Fruit fly (Drosophila melanogaster): ENCODE data around the gene Uch-L5.

Gene Uch-L5

dm6 chr3L:9462247-9462769 is 14.5 kb downstream of the Uch-L5 start (continued):
- no peak for TF ChIP-seq dimm (GFP tag; IDR thresholded peaks at IDR 0.05)
- no peak for TF ChIP-seq br (optimal IDR thresholded peaks at IDR 0.05)
- 0 out of 2 replicates have a peak, but pooled peaks have one; percentile 34 for TF ChIP-seq ham (GFP tag; IDR thresholded peaks at IDR 0.05)
- no peak for TF ChIP-seq grn (GFP tag; optimal IDR thresholded peaks at IDR 0.05)
- TF ChIP-seq ara (GFP tag; IDR thresholded peaks at IDR 0.05): peak; percentile 58; the same call in 1 of the 2 replicates
- TF ChIP-seq stc (GFP tag; IDR thresholded peaks at IDR 0.05): peak; percentile 82
- TF ChIP-seq maf-S (GFP tag; optimal IDR thresholded peaks at IDR 0.05): peak; percentile 84
- TF ChIP-seq C15 (GFP tag; IDR thresholded peaks at IDR 0.05): no peak
- peak; percentile 82 for TF ChIP-seq cwo (GFP tag; optimal IDR thresholded peaks at IDR 0.05)
- TF ChIP-seq HLH3B (GFP tag; IDR thresholded peaks at IDR 0.05): peak; percentile 73
- TF ChIP-seq zf30C (GFP tag; optimal IDR thresholded peaks at IDR 0.05): no peak
- peak; percentile 78 for TF ChIP-seq Side (GFP tag; optimal IDR thresholded peaks at IDR 0.05)
- TF ChIP-seq CG8089 (GFP tag; optimal IDR thresholded peaks at IDR 0.05): peak; percentile 29
- TF ChIP-seq vvl (GFP tag; IDR thresholded peaks at IDR 0.05): peak; percentile 91
- peak; percentile 65; the same call in 1 of the 3 replicates for TF ChIP-seq Mrtf (GFP tag; IDR thresholded peaks at IDR 0.05)
- TF ChIP-seq Bgb (GFP tag; IDR thresholded peaks at IDR 0.05; ENCODE audit: partially characterized antibody): peak; percentile 36; the same call in 1 of the 2 replicates
- TF ChIP-seq Xbp1 (GFP tag; optimal IDR thresholded peaks at IDR 0.05): peak; percentile 84
- peak; percentile 79 for TF ChIP-seq CG18764 (GFP tag; optimal IDR thresholded peaks at IDR 0.05)
- peak; percentile 72 for TF ChIP-seq tio (GFP tag; optimal IDR thresholded peaks at IDR 0.05)
- no peak for TF ChIP-seq HLH4C (GFP tag; IDR thresholded peaks at IDR 0.05; ENCODE audit: partially characterized antibody)
- peak; percentile 77 for TF ChIP-seq nom (GFP tag; optimal IDR thresholded peaks at IDR 0.05)
- peak in 1 of 3 experiments; percentile 96 for TF ChIP-seq lola (GFP tag; optimal IDR thresholded peaks at IDR 0.05)
- peak; percentile 91 for TF ChIP-seq Meics (GFP tag; optimal IDR thresholded peaks at IDR 0.05)
- peak; percentile 47 for TF ChIP-seq Usf (GFP tag; optimal IDR thresholded peaks at IDR 0.05)
- TF ChIP-seq CG10462 (GFP tag; optimal IDR thresholded peaks at IDR 0.05): peak; percentile 64
- TF ChIP-seq CG6854 (GFP tag; optimal IDR thresholded peaks at IDR 0.05): peak; percentile 92
- TF ChIP-seq CG10321 (GFP tag; IDR thresholded peaks at IDR 0.05): peak; percentile 10; the same call in 1 of the 2 replicates
- TF ChIP-seq CG42726 (GFP tag; IDR thresholded peaks at IDR 0.05; ENCODE audit: partially characterized antibody): no peak; the same call in 1 of the 2 replicates
- peak; percentile 28 for TF ChIP-seq CG10565 (GFP tag; optimal IDR thresholded peaks at IDR 0.05)
- TF ChIP-seq YL-1 (GFP tag; optimal IDR thresholded peaks at IDR 0.05): peak; percentile 52
- peak; percentile 80 for TF ChIP-seq CG1603 (tag; optimal IDR thresholded peaks at IDR 0.05)
- peak; percentile 42 for TF ChIP-seq CG17802 (tag; optimal IDR thresholded peaks at IDR 0.05)
- peak; percentile 93 for TF ChIP-seq CG13424 (tag; optimal IDR thresholded peaks at IDR 0.05)
- no peak for TF ChIP-seq Elba2 (GFP tag; optimal IDR thresholded peaks at IDR 0.05)
- peak; percentile 91 for TF ChIP-seq CG7839 (tag; optimal IDR thresholded peaks at IDR 0.05)
- peak; percentile 71 for TF ChIP-seq CG12942 (GFP tag; optimal IDR thresholded peaks at IDR 0.05)
- peak; percentile 55; the same call in 1 of the 3 replicates for TF ChIP-seq so (GFP tag; IDR thresholded peaks at IDR 0.05)
- TF ChIP-seq ttk (GFP tag; IDR thresholded peaks at IDR 0.05): peak; percentile 29; the same call in 1 of the 2 replicates
- TF ChIP-seq CG34376 (GFP tag; optimal IDR thresholded peaks at IDR 0.05): peak; percentile 93
- TF ChIP-seq CG1647 (GFP tag; optimal IDR thresholded peaks at IDR 0.05): peak; percentile 45
- TF ChIP-seq CkIIα-i1 (GFP tag; IDR thresholded peaks at IDR 0.05): no peak
- no peak for TF ChIP-seq hb (GFP tag; IDR thresholded peaks at IDR 0.05; ENCODE audit: partially characterized antibody)
- peak; percentile 84 for TF ChIP-seq CG11695 (GFP tag; IDR thresholded peaks at IDR 0.05)
- TF ChIP-seq CG17568 (GFP tag; optimal IDR thresholded peaks at IDR 0.05): peak; percentile 83
- no peak for TF ChIP-seq aop (GFP tag; IDR thresholded peaks at IDR 0.05)
- TF ChIP-seq MBD-R2 (GFP tag; IDR thresholded peaks at IDR 0.05): no peak; the same call in 1 of the 2 replicates
- peak; percentile 86 for TF ChIP-seq Hsf (GFP tag; optimal IDR thresholded peaks at IDR 0.05)
- TF ChIP-seq Myb (GFP tag; optimal IDR thresholded peaks at IDR 0.05): peak; percentile 4
- TF ChIP-seq Sox100B (GFP tag; optimal IDR thresholded peaks at IDR 0.05): peak; percentile 94
- 0 out of 3 replicates have a peak, but pooled peaks have one; percentile 30 for TF ChIP-seq jigr1 (GFP tag; IDR thresholded peaks at IDR 0.05)
